Worm (Caenorhabditis elegans): ENCODE results near the gene C25E10.11.

- TF ChIP-seq ama-1 (optimal IDR thresholded peaks at IDR 0.05) (no peak), sox-4 (tag; optimal IDR thresholded peaks at IDR 0.05) (no peak), K09A11.1 (tag; optimal IDR thresholded peaks at IDR 0.05; ENCODE audit: insufficient read depth) (no peak), unc-55 (GFP tag; optimal IDR thresholded peaks at IDR 0.05) (no peak), hlh-6 (tag; optimal IDR thresholded peaks at IDR 0.05) (no peak), dmd-4 (tag; optimal IDR thresholded peaks at IDR 0.05; ENCODE audit: borderline replicate concordance) (no peak), pag-3 (tag; optimal IDR thresholded peaks at IDR 0.05; ENCODE audit: borderline replicate concordance) (no peak), tbx-2 (tag; optimal IDR thresholded peaks at IDR 0.05) (no peak), ets-4 (tag; optimal IDR thresholded peaks at IDR 0.05) (no peak), nfya-1 (tag; optimal IDR thresholded peaks at IDR 0.05) (no peak), ceh-19 (GFP tag; optimal IDR thresholded peaks at IDR 0.05) (no peak), fkh-6 (tag; optimal IDR thresholded peaks at IDR 0.05) (no peak), ceh-45 (GFP tag; IDR thresholded peaks at IDR 0.05) (no peak)
These were observed 49.7 kb upstream of the C25E10.11 start, which contains the start of gene F21C10.18 for ce11 chrV:9108219-9108618.

All from whole organism, late embryonic.